Fruit fly (Drosophila melanogaster) whole organism, embryonic: ENCODE data around the gene RpL34b.

ENCODE experiments used
- CG11247 ChIP-seq: fragments of 200-800 bp; sonication (Bioruptor generic); IDR thresholded peaks from 2 replicates; pipeline ENCODE4 v1.3.6; 2022; ENCODE audit warnings: missing biosample characterization, missing genetic modification characterization
- CG11695 ChIP-seq: fragments of 200-800 bp; sonication (Bioruptor generic); IDR thresholded peaks from 3 replicates; pipeline ENCODE4 v1.3.6; 2022; ENCODE audit warnings: missing biosample characterization, missing genetic modification characterization
- CG13894 ChIP-seq: fragments of 200-800 bp; sonication (Bioruptor generic); optimal IDR thresholded peaks from 3 replicates; lab custom pipeline; 2018; ENCODE audit warnings: missing biosample characterization, mild to moderate bottlenecking, missing genetic modification characterization, moderate library complexity
- CG14441 ChIP-seq: fragments of 200-800 bp; sonication (Bioruptor generic); IDR thresholded peaks from 2 replicates; pipeline ENCODE4 v1.3.6; 2022; ENCODE audit warnings: missing biosample characterization, missing genetic modification characterization
- CG15011 ChIP-seq: fragments of 200-800 bp; sonication (Bioruptor generic); optimal IDR thresholded peaks from 3 replicates; lab custom pipeline; 2018; ENCODE audit warnings: missing biosample characterization, mild to moderate bottlenecking, missing genetic modification characterization
- CG16863 ChIP-seq: fragments of 200-800 bp; sonication (Bioruptor generic); optimal IDR thresholded peaks from 3 replicates; lab custom pipeline; 2016; ENCODE audit warnings: missing biosample characterization, missing genetic modification characterization
- CG1792 ChIP-seq: fragments of 200-800 bp; sonication (Bioruptor generic); optimal IDR thresholded peaks from 2 replicates; lab custom pipeline; 2016; ENCODE audit warnings: missing biosample characterization, missing genetic modification characterization
- CG4328 ChIP-seq: fragments of 200-800 bp; sonication (Bioruptor generic); optimal IDR thresholded peaks from 3 replicates; lab custom pipeline; 2017; ENCODE audit warnings: missing biosample characterization, missing genetic modification reagents, missing genetic modification characterization
- CG43689 ChIP-seq: fragments of 200-800 bp; sonication (Bioruptor generic); IDR thresholded peaks from 2 replicates; pipeline ENCODE4 v1.3.6; 2022; ENCODE audit warnings: missing biosample characterization, missing genetic modification characterization
- CG4424 ChIP-seq: fragments of 200-800 bp; sonication (Bioruptor generic); optimal IDR thresholded peaks from 3 replicates; lab custom pipeline; 2016; ENCODE audit warnings: missing biosample characterization, missing genetic modification characterization
- CG6254 ChIP-seq: fragments of 200-800 bp; sonication (Bioruptor generic); optimal IDR thresholded peaks from 3 replicates; lab custom pipeline; 2017; ENCODE audit warnings: mild to moderate bottlenecking, missing biosample characterization, missing genetic modification reagents, missing genetic modification characterization
- CG6683 ChIP-seq: fragments of 200-800 bp; sonication (Bioruptor generic); optimal IDR thresholded peaks from 2 replicates; lab custom pipeline; 2017; ENCODE audit warnings: missing biosample characterization, mild to moderate bottlenecking, missing genetic modification characterization, missing genetic modification reagents
- CG7987 ChIP-seq: fragments of 200-800 bp; sonication (Bioruptor generic); optimal IDR thresholded peaks from 2 replicates; lab custom pipeline; 2018; ENCODE audit warnings: missing biosample characterization, mild to moderate bottlenecking, missing genetic modification characterization, moderate library complexity
- CG8765 ChIP-seq: fragments of 200-800 bp; sonication (Bioruptor generic); IDR thresholded peaks from 2 replicates; pipeline ENCODE4 v1.3.6; 2022; ENCODE audit warnings: missing biosample characterization, missing genetic modification characterization
- CG8924 ChIP-seq: fragments of 200-800 bp; optimal IDR thresholded peaks from 3 replicates; lab custom pipeline; 2019; ENCODE audit warnings: missing biosample characterization, mild to moderate bottlenecking, missing genetic modification characterization, moderate library complexity
- CkIIα-i1 ChIP-seq: fragments of 200-800 bp; sonication (Bioruptor generic); IDR thresholded peaks from 2 replicates; pipeline ENCODE4 v1.3.6; 2022; ENCODE audit warnings: missing biosample characterization, missing genetic modification characterization
- Dad ChIP-seq: fragments of 200-800 bp; sonication (Bioruptor generic); optimal IDR thresholded peaks from 3 replicates; lab custom pipeline; 2016; ENCODE audit warnings: missing biosample characterization, missing genetic modification characterization
- Drgx ChIP-seq: fragments of 200-800 bp; sonication (Bioruptor generic); IDR thresholded peaks from 2 replicates; pipeline ENCODE4 v1.3.6; 2022; ENCODE audit warnings: missing biosample characterization, missing genetic modification characterization
- Ets65A ChIP-seq: fragments of 200-800 bp; sonication (Bioruptor generic); peaks from one replicate; lab custom pipeline; 2016; ENCODE audit warnings: missing biosample characterization, missing genetic modification characterization
- HLH54F ChIP-seq: fragments of 200-800 bp; sonication (Bioruptor generic); optimal IDR thresholded peaks from 3 replicates; lab custom pipeline; 2016; ENCODE audit warnings: missing biosample characterization, missing genetic modification characterization
- Hr51 ChIP-seq, 2 experiments: fragments of 200-800 bp; sonication (Bioruptor generic); optimal IDR thresholded peaks; 2 replicates in 1 of 2; 3 replicates in 1 of 2; lab custom pipeline; 2016 to 2018; ENCODE audit warnings: missing biosample characterization in 2 of 2, missing genetic modification characterization in 2 of 2, mild to moderate bottlenecking in 1 of 2, moderate library complexity in 1 of 2
- NfI ChIP-seq: fragments of 200-800 bp; sonication (Bioruptor generic); optimal IDR thresholded peaks from 3 replicates; lab custom pipeline; 2018; ENCODE audit warnings: missing biosample characterization, mild to moderate bottlenecking, missing genetic modification characterization, moderate library complexity
- Poxn ChIP-seq: fragments of 200-800 bp; sonication (Bioruptor generic); IDR thresholded peaks from 2 replicates; pipeline ENCODE4 v1.3.6; 2022; ENCODE audit warnings: missing biosample characterization, missing genetic modification characterization
- Scr ChIP-seq: fragments of 200-800 bp; sonication (Bioruptor generic); IDR thresholded peaks from 2 replicates; pipeline ENCODE4 v1.3.6; 2022; ENCODE audit warnings: missing biosample characterization, missing genetic modification characterization; ENCODE audit not compliant: partially characterized antibody
- amos ChIP-seq: fragments of 200-800 bp; sonication (Bioruptor generic); IDR thresholded peaks from 2 replicates; pipeline ENCODE4 v1.3.6; 2022; ENCODE audit warnings: missing biosample characterization, missing genetic modification characterization; ENCODE audit not compliant: partially characterized antibody
- aop ChIP-seq: fragments of 200-800 bp; sonication (Bioruptor generic); IDR thresholded peaks from 2 replicates; pipeline ENCODE4 v1.3.6; 2022; ENCODE audit warnings: missing biosample characterization, missing genetic modification characterization
- bbx ChIP-seq: fragments of 200-800 bp; sonication (Bioruptor generic); IDR thresholded peaks from 2 replicates; pipeline ENCODE4 v1.3.6; 2022; ENCODE audit warnings: missing biosample characterization, missing genetic modification characterization; ENCODE audit not compliant: partially characterized antibody
- bsh ChIP-seq, 2 experiments: fragments of 200-800 bp; sonication (Bioruptor generic); optimal IDR thresholded peaks; 2 replicates each; lab custom pipeline; 2017 to 2018; ENCODE audit warnings: mild to moderate bottlenecking in 2 of 2, missing biosample characterization in 2 of 2, missing genetic modification characterization in 2 of 2, moderate library complexity in 1 of 2
- chm ChIP-seq: fragments of 200-800 bp; sonication (Bioruptor generic); IDR thresholded peaks from 2 replicates; pipeline ENCODE4 v1.3.6; 2022; ENCODE audit warnings: missing biosample characterization, missing genetic modification characterization
- da ChIP-seq: fragments of 200-800 bp; sonication (Bioruptor generic); optimal IDR thresholded peaks from 2 replicates; lab custom pipeline; 2016; ENCODE audit warnings: missing biosample characterization, missing genetic modification characterization
- dan ChIP-seq: fragments of 200-800 bp; sonication (Bioruptor generic); IDR thresholded peaks from 2 replicates; pipeline ENCODE4 v1.3.6; 2022; ENCODE audit warnings: missing biosample characterization, missing genetic modification characterization
- dysf ChIP-seq: fragments of 200-800 bp; sonication (Bioruptor generic); IDR thresholded peaks from 3 replicates; pipeline ENCODE4 v1.3.6; 2022; ENCODE audit warnings: missing biosample characterization, missing genetic modification characterization
- gt ChIP-seq: fragments of 200-800 bp; sonication (Bioruptor generic); IDR thresholded peaks from 2 replicates; pipeline ENCODE4 v1.3.6; 2022; ENCODE audit warnings: missing biosample characterization, missing genetic modification characterization
- hbn ChIP-seq: fragments of 200-800 bp; sonication (Bioruptor generic); IDR thresholded peaks from 2 replicates; pipeline ENCODE4 v1.3.6; 2022; ENCODE audit warnings: missing biosample characterization, missing genetic modification characterization; ENCODE audit not compliant: partially characterized antibody
- hkb ChIP-seq, 2 experiments: fragments of 200-800 bp in 1 of 2; fragments of >200 bp in 1 of 2; sonication (Bioruptor generic) in 1 of 2; IDR thresholded peaks in 1 of 2; optimal IDR thresholded peaks in 1 of 2; 2 replicates each; pipeline versions ENCODE4 v1.3.6 to Lab custom; 2017 to 2022; ENCODE audit warnings: missing biosample characterization in 1 of 2, missing genetic modification characterization in 1 of 2
- hth ChIP-seq: fragments of >200 bp; optimal IDR thresholded peaks from 2 replicates; lab custom pipeline; 2017; ENCODE audit warnings: inconsistent platforms
- lbe ChIP-seq: fragments of 200-800 bp; sonication (Bioruptor generic); optimal IDR thresholded peaks from 2 replicates; lab custom pipeline; 2016; ENCODE audit warnings: missing biosample characterization, mild to moderate bottlenecking, missing genetic modification characterization
- lov ChIP-seq, 2 experiments: fragments of 200-800 bp in 1 of 2; fragments of >200 bp in 1 of 2; sonication (Bioruptor generic) in 1 of 2; IDR thresholded peaks in 1 of 2; optimal IDR thresholded peaks in 1 of 2; 2 replicates in 1 of 2; 3 replicates in 1 of 2; pipeline versions ENCODE4 v1.3.6 to Lab custom; 2017 to 2022; ENCODE audit warnings: missing biosample characterization in 1 of 2, missing genetic modification characterization in 1 of 2
- maf-S ChIP-seq: fragments of 200-800 bp; sonication (Bioruptor generic); optimal IDR thresholded peaks from 2 replicates; lab custom pipeline; 2016; ENCODE audit warnings: missing biosample characterization, missing genetic modification characterization
- pan ChIP-seq, 4 experiments: fragments of >200 bp in 3 of 4; fragments of 200-800 bp in 1 of 4; sonication (Bioruptor generic) in 1 of 4; optimal IDR thresholded peaks in 3 of 4; IDR thresholded peaks in 1 of 4; 2 replicates each; pipeline versions ENCODE4 v1.3.6 to Lab custom; 2017 to 2022; ENCODE audit warnings: missing biosample characterization in 2 of 4, missing genetic modification characterization in 2 of 4, mixed read lengths in 1 of 4
- psq ChIP-seq: fragments of 200-800 bp; sonication (Bioruptor generic); optimal IDR thresholded peaks from 2 replicates; lab custom pipeline; 2017; ENCODE audit warnings: missing biosample characterization, missing genetic modification characterization
- shn ChIP-seq: fragments of 200-800 bp; sonication (Bioruptor generic); optimal IDR thresholded peaks from 3 replicates; lab custom pipeline; 2016; ENCODE audit warnings: missing biosample characterization, missing genetic modification characterization
- sob ChIP-seq: fragments of 200-800 bp; sonication (Bioruptor generic); IDR thresholded peaks from 2 replicates; pipeline ENCODE4 v1.3.6; 2022; ENCODE audit warnings: missing biosample characterization, missing genetic modification characterization
- sug ChIP-seq: fragments of 200-800 bp; optimal IDR thresholded peaks from 2 replicates; lab custom pipeline; 2019; ENCODE audit warnings: missing biosample characterization, mild to moderate bottlenecking, missing genetic modification characterization, moderate library complexity
- usp ChIP-seq: fragments of >200 bp; optimal IDR thresholded peaks from 2 replicates; lab custom pipeline; 2017; ENCODE audit warnings: missing biosample characterization, missing genetic modification characterization
- vnd ChIP-seq: fragments of 200-800 bp; sonication (Bioruptor generic); IDR thresholded peaks from 3 replicates; pipeline ENCODE4 v1.3.6; 2022; ENCODE audit warnings: missing biosample characterization, missing genetic modification characterization; ENCODE audit not compliant: partially characterized antibody
- wek ChIP-seq: fragments of 200-800 bp; sonication (Bioruptor generic); optimal IDR thresholded peaks from 3 replicates; lab custom pipeline; 2018; ENCODE audit warnings: missing biosample characterization, mild to moderate bottlenecking, missing genetic modification characterization, moderate library complexity
- z ChIP-seq: fragments of 200-800 bp; sonication (Bioruptor generic); IDR thresholded peaks from 3 replicates; pipeline ENCODE4 v1.3.6; 2022; ENCODE audit warnings: missing biosample characterization, missing genetic modification characterization

RpL34b gene

dm6 chr3R:9394385-9395042 is 6.5 kb downstream of the RpL34b start, which contains the start of gene FER (continued):
- peak; percentile 39 for TF ChIP-seq sug (tag; lab: Kevin White, UChicago)
- peak; percentile 80 for TF ChIP-seq CG13894 (tag; lab: Kevin White, UChicago)
- TF ChIP-seq hbn (GFP tag; lab: Robert Waterston, UW) = 0 out of 2 replicates have a peak, but pooled peaks have one; percentile 15
- peak; percentile 52 for TF ChIP-seq CG6254
- peak; percentile 35; the same call in 1 of the 2 replicates for TF ChIP-seq Drgx (GFP tag; lab: Robert Waterston, UW)
- no peak for TF ChIP-seq maf-S
- TF ChIP-seq pan (optimal IDR thresholded peaks at IDR 0.05; lab: Kevin White, UChicago) = no peak
- peak in 1 of 2 experiments; percentile 66 for TF ChIP-seq pan (GFP tag; optimal IDR thresholded peaks at IDR 0.05 in 1 of 2, IDR thresholded peaks at IDR 0.05 in 1 of 2)
- no peak for TF ChIP-seq Dad (GFP tag; lab: Kevin White, UChicago)
- no peak for TF ChIP-seq gt (GFP tag; lab: Robert Waterston, UW)
- peak; percentile 31 for TF ChIP-seq CG16863 (GFP tag; lab: Kevin White, UChicago)
- peak; percentile 59 for TF ChIP-seq NfI
- no peak for TF ChIP-seq da (GFP tag; lab: Kevin White, UChicago)
- TF ChIP-seq CG14441 (GFP tag; lab: Robert Waterston, UW) = peak; percentile 11; the same call in 1 of the 2 replicates
- TF ChIP-seq chm (GFP tag; lab: Robert Waterston, UW) = peak; percentile 85
- peak; percentile 99 for TF ChIP-seq z
- peak; percentile 59; the same call in 1 of the 2 replicates for TF ChIP-seq aop
- TF ChIP-seq CG4328 (GFP tag; lab: Kevin White, UChicago) = peak; percentile 37
- no peak for TF ChIP-seq Poxn (GFP tag; lab: Robert Waterston, UW)
- no peak for TF ChIP-seq CG8765 (GFP tag; lab: Robert Waterston, UW)
- peak; percentile 19 for TF ChIP-seq lbe (GFP tag; lab: Kevin White, UChicago)
- peak; percentile 38; the same call in 1 of the 3 replicates for TF ChIP-seq CG11695 (GFP tag; lab: Robert Waterston, UW)
- TF ChIP-seq psq (GFP tag; lab: Kevin White, UChicago) = no peak
- TF ChIP-seq CG8924 (tag; lab: Kevin White, UChicago) = no peak
- no peak for TF ChIP-seq hth (lab: Kevin White, UChicago)
- no peak for TF ChIP-seq CkIIα-i1 (GFP tag; lab: Robert Waterston, UW)
- TF ChIP-seq bbx = peak; percentile 80
- peak; percentile 1 to 22 for TF ChIP-seq bsh (GFP tag; optimal IDR thresholded peaks at IDR 0.05; lab: Kevin White, UChicago)
- peak; percentile 47; the same call in 1 of the 3 replicates for TF ChIP-seq vnd (GFP tag; lab: Robert Waterston, UW)
- TF ChIP-seq shn (GFP tag; lab: Kevin White, UChicago) = peak; percentile 22
- peak; percentile 66 for TF ChIP-seq sob
- peak; percentile 0 for TF ChIP-seq HLH54F (GFP tag; lab: Kevin White, UChicago)
- TF ChIP-seq CG15011 (GFP tag; lab: Kevin White, UChicago) = no peak
- TF ChIP-seq wek (GFP tag; lab: Kevin White, UChicago) = peak; percentile 63
- TF ChIP-seq lov (optimal IDR thresholded peaks at IDR 0.05; lab: Kevin White, UChicago) = no peak
- 0 out of 3 replicates have a peak, but pooled peaks have one; percentile 73 for TF ChIP-seq lov (GFP tag; IDR thresholded peaks at IDR 0.05; lab: Robert Waterston, UW)
- peak in 1 of 2 experiments; percentile 24 for TF ChIP-seq Hr51 (GFP tag; optimal IDR thresholded peaks at IDR 0.05; lab: Kevin White, UChicago)
- no peak for TF ChIP-seq hkb (optimal IDR thresholded peaks at IDR 0.05; lab: Kevin White, UChicago)
- peak; percentile 47 for TF ChIP-seq hkb (GFP tag; IDR thresholded peaks at IDR 0.05; lab: Robert Waterston, UW)
- no peak for TF ChIP-seq dan (GFP tag; lab: Robert Waterston, UW)
- no peak for TF ChIP-seq CG11247 (GFP tag; lab: Robert Waterston, UW)
- TF ChIP-seq amos = peak; percentile 74; the same call in 1 of the 2 replicates
- no peak for TF ChIP-seq CG1792 (GFP tag; lab: Kevin White, UChicago)
- peak; percentile 80 for TF ChIP-seq Ets65A (GFP tag; lab: Kevin White, UChicago)
- peak; percentile 52 for TF ChIP-seq Scr (GFP tag; lab: Robert Waterston, UW)
- no peak for TF ChIP-seq usp (GFP tag; lab: Kevin White, UChicago)
- peak; percentile 21 for TF ChIP-seq CG4424 (GFP tag; lab: Kevin White, UChicago)
- TF ChIP-seq CG43689 (GFP tag; lab: Robert Waterston, UW) = no peak
- TF ChIP-seq dysf = peak; percentile 20; the same call in 1 of the 3 replicates
- TF ChIP-seq CG6683 (GFP tag; lab: Kevin White, UChicago) = no peak
- TF ChIP-seq CG7987 (GFP tag; lab: Kevin White, UChicago) = peak; percentile 88
